Worm (Caenorhabditis elegans) whole organism, late embryonic: ENCODE results near the gene ari-1.4.

Experiments used
- C08G9.2 ChIP-seq: sonication (generic microtip); optimal IDR thresholded peaks from 2 replicates; lab custom pipeline; 2016; ENCODE audit warnings: mild to moderate bottlenecking, missing genetic modification characterization, moderate library complexity, missing compliant biosample characterization
- C38D4.7 ChIP-seq: fragments of 200-800 bp; sonication (Bioruptor generic); optimal IDR thresholded peaks from 2 replicates; lab custom pipeline; 2018; ENCODE audit warnings: mild to moderate bottlenecking, missing genetic modification characterization, moderate library complexity, missing compliant biosample characterization
- F13H6.1 ChIP-seq: sonication (generic microtip); optimal IDR thresholded peaks from 2 replicates; lab custom pipeline; 2016; ENCODE audit warnings: missing genetic modification characterization, missing compliant biosample characterization
- K02D7.2 ChIP-seq: sonication (generic microtip); optimal IDR thresholded peaks from 2 replicates; lab custom pipeline; 2017; ENCODE audit warnings: mild to moderate bottlenecking, missing genetic modification characterization, missing compliant biosample characterization
- K09A11.1 ChIP-seq: sonication (generic microtip); optimal IDR thresholded peaks from 2 replicates; lab custom pipeline; 2017; ENCODE audit warnings: antibody characterized with exemption, mild to moderate bottlenecking, missing genetic modification characterization, missing compliant biosample characterization; ENCODE audit not compliant: insufficient read depth
- ama-1 ChIP-seq: fragments of 150-350 bp; optimal IDR thresholded peaks from 2 replicates; lab custom pipeline; 2014
- ceh-14 ChIP-seq: sonication (generic microtip); optimal IDR thresholded peaks from 2 replicates; lab custom pipeline; 2016; ENCODE audit warnings: missing genotype, missing genetic modification characterization, missing compliant biosample characterization
- ceh-18 ChIP-seq: sonication (generic microtip); optimal IDR thresholded peaks from 2 replicates; lab custom pipeline; 2016; ENCODE audit warnings: missing genetic modification characterization, missing compliant biosample characterization
- ceh-19 ChIP-seq: fragments of 200-800 bp; sonication (Bioruptor generic); optimal IDR thresholded peaks from 2 replicates; lab custom pipeline; 2018; ENCODE audit warnings: mild to moderate bottlenecking, missing genetic modification characterization, missing compliant biosample characterization
- ceh-2 ChIP-seq: sonication (generic microtip); optimal IDR thresholded peaks from 2 replicates; lab custom pipeline; 2016; ENCODE audit warnings: missing genotype, missing genetic modification characterization, missing compliant biosample characterization
- ceh-24 ChIP-seq: sonication (generic microtip); optimal IDR thresholded peaks from 2 replicates; lab custom pipeline; 2016; ENCODE audit warnings: mild to moderate bottlenecking, missing genetic modification characterization, missing compliant biosample characterization
- ceh-31 ChIP-seq: sonication (generic microtip); optimal IDR thresholded peaks from 2 replicates; lab custom pipeline; 2016; ENCODE audit warnings: missing genetic modification characterization, missing compliant biosample characterization
- ceh-45 ChIP-seq: fragments of 200-800 bp; sonication (Bioruptor generic); IDR thresholded peaks from 2 replicates; pipeline ENCODE4 v1.3.6; 2022; ENCODE audit warnings: missing genetic modification reagents, missing genetic modification characterization, missing compliant biosample characterization
- ceh-48 ChIP-seq: sonication (generic microtip); optimal IDR thresholded peaks from 2 replicates; lab custom pipeline; 2016; ENCODE audit warnings: missing genetic modification characterization, inconsistent platforms, missing compliant biosample characterization
- ceh-6 ChIP-seq: fragments of 200-800 bp; sonication (Bioruptor generic); optimal IDR thresholded peaks from 2 replicates; lab custom pipeline; 2018; ENCODE audit warnings: mild to moderate bottlenecking, missing genetic modification characterization, missing compliant biosample characterization
- ceh-9 ChIP-seq: sonication (generic microtip); optimal IDR thresholded peaks from 2 replicates; lab custom pipeline; 2016; ENCODE audit warnings: mild to moderate bottlenecking, missing genetic modification characterization, inconsistent platforms, missing compliant biosample characterization
- che-1 ChIP-seq: sonication (generic microtip); optimal IDR thresholded peaks from 2 replicates; lab custom pipeline; 2016; ENCODE audit warnings: mild to moderate bottlenecking, missing genetic modification characterization, missing compliant biosample characterization
- dmd-4 ChIP-seq: sonication (generic microtip); optimal IDR thresholded peaks from 2 replicates; lab custom pipeline; 2016; ENCODE audit warnings: borderline replicate concordance, missing genetic modification characterization, missing compliant biosample characterization
- elt-4 ChIP-seq: sonication (generic microtip); optimal IDR thresholded peaks from 2 replicates; lab custom pipeline; 2016; ENCODE audit warnings: missing genetic modification characterization, missing compliant biosample characterization
- eyg-1 ChIP-seq: sonication (generic microtip); optimal IDR thresholded peaks from 2 replicates; lab custom pipeline; 2016; ENCODE audit warnings: missing genotype, missing genetic modification characterization, missing compliant biosample characterization
- fax-1 ChIP-seq: sonication (generic microtip); optimal IDR thresholded peaks from 2 replicates; lab custom pipeline; 2016; ENCODE audit warnings: missing genotype, missing genetic modification characterization, missing compliant biosample characterization
- fkh-10 ChIP-seq: fragments of 150-350 bp; optimal IDR thresholded peaks from 2 replicates; lab custom pipeline; 2014; ENCODE audit warnings: missing biosample characterization, missing genetic modification reagents, missing genetic modification characterization
- gmeb-2 ChIP-seq: sonication (generic microtip); optimal IDR thresholded peaks from 2 replicates; lab custom pipeline; 2016; ENCODE audit warnings: missing genetic modification characterization, inconsistent platforms, missing compliant biosample characterization
- hlh-15 ChIP-seq: sonication (generic microtip); optimal IDR thresholded peaks from 2 replicates; lab custom pipeline; 2016; ENCODE audit warnings: missing genetic modification characterization, missing compliant biosample characterization
- hlh-30 ChIP-seq: sonication (generic microtip); optimal IDR thresholded peaks from 2 replicates; lab custom pipeline; 2017; ENCODE audit warnings: antibody characterized with exemption, missing genetic modification characterization, missing compliant biosample characterization; ENCODE audit not compliant: insufficient read depth
- hlh-6 ChIP-seq: sonication (generic microtip); optimal IDR thresholded peaks from 2 replicates; lab custom pipeline; 2016; ENCODE audit warnings: missing genotype, missing genetic modification characterization, missing compliant biosample characterization
- hlh-8 ChIP-seq: sonication (generic microtip); optimal IDR thresholded peaks from 2 replicates; lab custom pipeline; 2016; ENCODE audit warnings: missing genotype, missing genetic modification characterization, missing compliant biosample characterization
- lim-6 ChIP-seq: sonication (generic microtip); optimal IDR thresholded peaks from 2 replicates; lab custom pipeline; 2016; ENCODE audit warnings: missing genetic modification characterization, missing compliant biosample characterization
- lin-11 ChIP-seq: fragments of 200-800 bp; sonication (Bioruptor generic); optimal IDR thresholded peaks from 2 replicates; lab custom pipeline; 2018; ENCODE audit warnings: mild to moderate bottlenecking, missing genetic modification characterization, missing compliant biosample characterization
- mec-3 ChIP-seq: sonication (generic microtip); optimal IDR thresholded peaks from 2 replicates; lab custom pipeline; 2016; ENCODE audit warnings: borderline replicate concordance, missing genetic modification characterization, missing compliant biosample characterization
- nfya-1 ChIP-seq: sonication (generic microtip); optimal IDR thresholded peaks from 2 replicates; lab custom pipeline; 2017; ENCODE audit warnings: missing genetic modification characterization, mild to moderate bottlenecking, missing compliant biosample characterization, antibody characterized with exemption, moderate library complexity
- nhr-11 ChIP-seq: fragments of 150-350 bp; optimal IDR thresholded peaks from 2 replicates; lab custom pipeline; 2014; ENCODE audit warnings: missing biosample characterization, missing genetic modification characterization
- nhr-232 ChIP-seq: sonication (generic microtip); optimal IDR thresholded peaks from 2 replicates; lab custom pipeline; 2016; ENCODE audit warnings: missing genetic modification characterization, missing compliant biosample characterization
- npax-4 ChIP-seq: sonication (generic microtip); optimal IDR thresholded peaks from 2 replicates; lab custom pipeline; 2016; ENCODE audit warnings: missing genetic modification characterization, missing compliant biosample characterization
- pat-9 ChIP-seq: fragments of 200-800 bp; sonication (Bioruptor generic); optimal IDR thresholded peaks from 2 replicates; lab custom pipeline; 2018; ENCODE audit warnings: mild to moderate bottlenecking, missing genetic modification characterization, moderate library complexity, missing compliant biosample characterization
- pax-1 ChIP-seq: fragments of 150-350 bp; optimal IDR thresholded peaks from 2 replicates; lab custom pipeline; 2014; ENCODE audit warnings: missing biosample characterization, missing genetic modification characterization
- pha-2 ChIP-seq: sonication (generic microtip); optimal IDR thresholded peaks from 2 replicates; lab custom pipeline; 2017; ENCODE audit warnings: mild to moderate bottlenecking, missing genetic modification characterization, missing compliant biosample characterization
- ref-2 ChIP-seq: sonication (generic microtip); optimal IDR thresholded peaks from 2 replicates; lab custom pipeline; 2016; ENCODE audit warnings: missing genetic modification characterization, missing compliant biosample characterization
- rnt-1 ChIP-seq: sonication (generic microtip); optimal IDR thresholded peaks from 2 replicates; lab custom pipeline; 2016; ENCODE audit warnings: missing genetic modification characterization, missing compliant biosample characterization
- sdc-2 ChIP-seq: sonication (generic microtip); optimal IDR thresholded peaks from 2 replicates; lab custom pipeline; 2016; ENCODE audit warnings: missing genotype, missing genetic modification characterization, missing compliant biosample characterization
- sox-2 ChIP-seq: fragments of 200-800 bp; sonication (Bioruptor generic); IDR thresholded peaks from 2 replicates; pipeline ENCODE4 v1.3.6; 2022; ENCODE audit warnings: missing genetic modification reagents, missing genetic modification characterization, missing compliant biosample characterization
- sox-4 ChIP-seq: sonication (generic microtip); optimal IDR thresholded peaks from 2 replicates; lab custom pipeline; 2017; ENCODE audit warnings: mild to moderate bottlenecking, missing genetic modification characterization, inconsistent platforms, missing compliant biosample characterization
- syd-9 ChIP-seq: sonication (generic microtip); optimal IDR thresholded peaks from 2 replicates; lab custom pipeline; 2016; ENCODE audit warnings: mild to moderate bottlenecking, missing genetic modification characterization, moderate library complexity, missing compliant biosample characterization
- tbx-2 ChIP-seq: sonication (generic microtip); optimal IDR thresholded peaks from 2 replicates; lab custom pipeline; 2016; ENCODE audit warnings: missing genetic modification characterization, missing compliant biosample characterization
- ttx-3 ChIP-seq: sonication (generic microtip); optimal IDR thresholded peaks from 2 replicates; lab custom pipeline; 2016; ENCODE audit warnings: missing genetic modification reagents, missing genetic modification characterization, missing compliant biosample characterization
- unc-3 ChIP-seq, 2 experiments: fragments of 200-800 bp in 1 of 2; sonication (Bioruptor generic) in 1 of 2; sonication (generic microtip) in 1 of 2; conservative IDR thresholded peaks in 1 of 2; optimal IDR thresholded peaks in 1 of 2; 2 replicates each; pipeline versions ENCODE4 v1.3.6 to Lab custom; 2016 to 2022; ENCODE audit warnings: missing compliant biosample characterization in 2 of 2, missing genetic modification characterization in 2 of 2, missing genetic modification reagents in 1 of 2
- unc-42 ChIP-seq: sonication (generic microtip); optimal IDR thresholded peaks from 2 replicates; lab custom pipeline; 2016; ENCODE audit warnings: missing genotype, missing genetic modification characterization, missing compliant biosample characterization
- unc-55 ChIP-seq: sonication (generic microtip); optimal IDR thresholded peaks from 2 replicates; lab custom pipeline; 2017; ENCODE audit warnings: missing biosample characterization, missing genetic modification reagents, missing genetic modification characterization
- ztf-16 ChIP-seq: sonication (generic microtip); optimal IDR thresholded peaks from 2 replicates; lab custom pipeline; 2017; ENCODE audit warnings: missing genetic modification characterization, missing compliant biosample characterization

The ari-1.4 gene

ce11 chrIV:15527282-15527681 lies 1.0 kb downstream of the ari-1.4 start:
- TF ChIP-seq nhr-11 (tag; lab: Kevin White, UChicago) (no peak), hlh-30 (tag; lab: Kevin White, UChicago) (no peak), che-1 (no peak), ceh-2 (tag; lab: Kevin White, UChicago) (no peak), C38D4.7 (GFP tag; lab: Kevin White, UChicago) (no peak), hlh-8 (tag; lab: Kevin White, UChicago) (no peak), pat-9 (tag; lab: Kevin White, UChicago) (no peak), nhr-232 (tag; lab: Kevin White, UChicago) (no peak), pha-2 (tag; lab: Kevin White, UChicago) (no peak), dmd-4 (tag; lab: Kevin White, UChicago) (no peak), C08G9.2 (tag; lab: Kevin White, UChicago) (no peak), ztf-16 (tag; lab: Kevin White, UChicago) (no peak), K02D7.2 (no peak), elt-4 (no peak)

ce11 chrIV:15526477-15526876 lies 1.9 kb downstream of the ari-1.4 start:
- TF ChIP-seq ceh-18: no peak
- TF ChIP-seq mec-3 (tag; lab: Kevin White, UChicago): no peak
- TF ChIP-seq rnt-1 (tag; lab: Kevin White, UChicago): no peak
- TF ChIP-seq nfya-1 (tag; lab: Kevin White, UChicago): no peak
- TF ChIP-seq ceh-19 (GFP tag; lab: Kevin White, UChicago): no peak
- no peak for TF ChIP-seq hlh-30 (tag; lab: Kevin White, UChicago)
- peak; percentile 84 for TF ChIP-seq ceh-31 (tag; lab: Kevin White, UChicago)
- TF ChIP-seq syd-9 (tag; lab: Kevin White, UChicago): no peak
- no peak for TF ChIP-seq ttx-3 (tag; lab: Kevin White, UChicago)
- TF ChIP-seq unc-3 (GFP tag; conservative IDR thresholded peaks at IDR 0.05; lab: Robert Waterston, UW): no peak
- TF ChIP-seq unc-3 (tag; optimal IDR thresholded peaks at IDR 0.05; lab: Kevin White, UChicago): no peak
- TF ChIP-seq ceh-6: no peak
- no peak for TF ChIP-seq hlh-6 (tag; lab: Kevin White, UChicago)
- TF ChIP-seq F13H6.1 (tag; lab: Kevin White, UChicago): peak; percentile 4
- TF ChIP-seq fkh-10 (GFP tag; lab: Kevin White, UChicago): no peak
- TF ChIP-seq sox-4: no peak
- TF ChIP-seq hlh-15 (tag; lab: Kevin White, UChicago): no peak
- peak; percentile 64 for TF ChIP-seq tbx-2 (tag; lab: Kevin White, UChicago)
- TF ChIP-seq pat-9 (tag; lab: Kevin White, UChicago): no peak
- TF ChIP-seq lim-6: peak; percentile 20
- TF ChIP-seq fax-1 (tag; lab: Kevin White, UChicago): peak; percentile 14
- TF ChIP-seq ceh-48 (tag; lab: Kevin White, UChicago): no peak
- no peak for TF ChIP-seq ceh-45 (GFP tag; lab: Robert Waterston, UW)
- no peak for TF ChIP-seq unc-55
- TF ChIP-seq ref-2 (tag; lab: Kevin White, UChicago): peak; percentile 9
- no peak for TF ChIP-seq gmeb-2
- no peak for TF ChIP-seq pha-2 (tag; lab: Kevin White, UChicago)
- TF ChIP-seq eyg-1 (tag; lab: Kevin White, UChicago): no peak
- TF ChIP-seq pax-1 (tag; lab: Kevin White, UChicago): no peak
- TF ChIP-seq hlh-8 (tag; lab: Kevin White, UChicago): peak; percentile 46
- no peak for TF ChIP-seq lin-11 (tag; lab: Kevin White, UChicago)
- TF ChIP-seq ama-1 (lab: Kevin White, UChicago): no peak
- no peak for TF ChIP-seq K09A11.1 (tag; lab: Kevin White, UChicago)
- no peak for TF ChIP-seq K02D7.2
- TF ChIP-seq che-1: no peak
- no peak for TF ChIP-seq sdc-2 (tag; lab: Kevin White, UChicago)
- no peak for TF ChIP-seq ceh-24 (tag; lab: Kevin White, UChicago)
- TF ChIP-seq C38D4.7 (GFP tag; lab: Kevin White, UChicago): no peak
- peak; percentile 32 for TF ChIP-seq unc-42 (tag; lab: Kevin White, UChicago)
- TF ChIP-seq ceh-14: no peak
- TF ChIP-seq npax-4 (tag; lab: Kevin White, UChicago): no peak
- TF ChIP-seq C08G9.2 (tag; lab: Kevin White, UChicago): peak; percentile 87
- TF ChIP-seq nhr-11 (tag; lab: Kevin White, UChicago): no peak
- no peak for TF ChIP-seq ceh-9 (tag; lab: Kevin White, UChicago)
- TF ChIP-seq ceh-2 (tag; lab: Kevin White, UChicago): peak; percentile 67
- TF ChIP-seq sox-2 (GFP tag; lab: Robert Waterston, UW): no peak
